Worm (Caenorhabditis elegans): ENCODE measurements around the gene cdh-8.

cdh-8 gene

DNA sequence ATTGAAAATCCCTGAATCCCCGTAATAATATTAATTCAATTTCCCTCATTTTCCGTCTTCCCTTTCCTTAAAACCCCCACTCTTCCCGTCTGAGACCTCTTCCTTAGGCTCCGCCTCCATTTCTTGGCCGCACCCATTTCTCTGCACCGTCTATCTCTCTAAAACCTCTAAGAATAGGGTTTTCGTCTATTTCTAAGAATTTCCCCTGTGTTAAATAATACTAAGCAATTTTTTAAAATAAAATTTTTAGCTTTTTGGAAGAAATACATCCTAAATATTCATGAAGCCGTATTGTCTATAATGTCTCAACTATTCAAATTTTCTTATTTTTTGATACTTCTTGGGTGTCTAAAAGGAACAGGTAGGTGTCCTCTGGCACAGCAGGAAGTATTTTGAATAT, at the start of gene cdh-8:
cdh-8 (plus strand) TSS at position 301 of the 400 bp plus-strand sequence.
- TF ChIP-seq elt-3 (tag; optimal IDR thresholded peaks at IDR 0.05) (no peak), aly-2 (tag; optimal IDR thresholded peaks at IDR 0.05) (no peak), zag-1 (tag; optimal IDR thresholded peaks at IDR 0.05) (no peak), skn-1 (tag; optimal IDR thresholded peaks at IDR 0.05) (no peak), ceh-28 (tag; optimal IDR thresholded peaks at IDR 0.05) (no peak), nfya-1 (tag; optimal IDR thresholded peaks at IDR 0.05; ENCODE audit: insufficient read depth) (no peak), nhr-28 (tag; optimal IDR thresholded peaks at IDR 0.05) (no peak), fkh-10 (GFP tag; optimal IDR thresholded peaks at IDR 0.05) (no peak), nhr-11 (tag; optimal IDR thresholded peaks at IDR 0.05) (no peak), nhr-23 (tag; optimal IDR thresholded peaks at IDR 0.05) (no peak), lsy-12 (tag; optimal IDR thresholded peaks at IDR 0.05) (no peak), fkh-2 (tag; optimal IDR thresholded peaks at IDR 0.05) (no peak), nhr-43 (tag; optimal IDR thresholded peaks at IDR 0.05; ENCODE audit: poor library complexity, severe bottlenecking) (no peak), lin-15B (tag; optimal IDR thresholded peaks at IDR 0.05) (no peak), nhr-77 (tag; optimal IDR thresholded peaks at IDR 0.05) (no peak)

DNA sequence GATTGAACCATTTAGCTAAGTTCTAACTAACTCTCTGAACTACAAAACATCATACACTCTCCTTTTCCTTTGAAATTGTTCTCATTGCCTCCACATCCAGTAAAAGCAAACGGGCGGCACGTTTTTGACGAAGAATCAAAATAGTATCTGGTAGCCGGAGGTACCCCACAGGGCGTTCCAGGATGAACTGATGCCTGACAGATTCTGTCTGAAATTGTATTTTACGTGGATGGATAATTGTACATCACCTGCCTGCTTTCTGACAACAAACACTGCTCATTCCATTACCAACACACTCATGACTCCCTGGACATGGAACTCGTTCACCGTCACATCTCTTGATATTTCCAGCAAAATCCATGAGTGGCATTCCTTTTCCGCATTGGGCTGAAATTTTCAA, 49.2 kb upstream of the cdh-8 start:
- TF ChIP-seq fkh-2 (tag; optimal IDR thresholded peaks at IDR 0.05) (no peak), R02D3.7 (tag; optimal IDR thresholded peaks at IDR 0.05) (no peak), tbx-2 (tag; optimal IDR thresholded peaks at IDR 0.05) (no peak), ZK546.5 (tag; optimal IDR thresholded peaks at IDR 0.05) (no peak), nhr-43 (tag; optimal IDR thresholded peaks at IDR 0.05; ENCODE audit: poor library complexity, severe bottlenecking) (no peak), unc-39 (tag; optimal IDR thresholded peaks at IDR 0.05) (no peak), lsy-12 (tag; optimal IDR thresholded peaks at IDR 0.05) (no peak), lin-15B (tag; optimal IDR thresholded peaks at IDR 0.05) (no peak), unc-62 (GFP tag; optimal IDR thresholded peaks at IDR 0.05) (no peak), ceh-82 (tag; optimal IDR thresholded peaks at IDR 0.05) (no peak), egl-27 (tag; optimal IDR thresholded peaks at IDR 0.05) (no peak), eor-1 (tag; optimal IDR thresholded peaks at IDR 0.05) (no peak), hmg-11 (tag; optimal IDR thresholded peaks at IDR 0.05) (no peak), snpc-4 (tag; optimal IDR thresholded peaks at IDR 0.05) (no peak), ztf-4 (tag; optimal IDR thresholded peaks at IDR 0.05) (no peak), elt-3 (tag; optimal IDR thresholded peaks at IDR 0.05) (no peak), ceh-28 (tag; optimal IDR thresholded peaks at IDR 0.05) (no peak), daf-12 (tag; optimal IDR thresholded peaks at IDR 0.05) (no peak), nfya-1 (tag; optimal IDR thresholded peaks at IDR 0.05; ENCODE audit: insufficient read depth) (no peak)

ce11 chrIV:291356-291755, 48.3 kb upstream of the cdh-8 start, which contains the start of gene T21D12.7:
Gene T21D12.7 (minus strand): TSS chrIV:291456.
- no peak for TF ChIP-seq nhr-237 (tag; optimal IDR thresholded peaks at IDR 0.05)
- TF ChIP-seq ceh-28 (tag; optimal IDR thresholded peaks at IDR 0.05), result no peak

ce11 chrIV:291851-292367, 47.7 kb upstream of the cdh-8 start:
- TF ChIP-seq unc-39 (tag; optimal IDR thresholded peaks at IDR 0.05), result no peak
- TF ChIP-seq jun-1 (tag; optimal IDR thresholded peaks at IDR 0.05), result peak; percentile 66
- TF ChIP-seq pha-4 (tag; optimal IDR thresholded peaks at IDR 0.05), result peak; percentile 72
- TF ChIP-seq daf-12 (tag; optimal IDR thresholded peaks at IDR 0.05), result no peak
- no peak for TF ChIP-seq aly-2 (tag; optimal IDR thresholded peaks at IDR 0.05)
- TF ChIP-seq ztf-11 (tag; optimal IDR thresholded peaks at IDR 0.05), result no peak
- TF ChIP-seq ceh-28 (tag; optimal IDR thresholded peaks at IDR 0.05), result peak; percentile 8
- TF ChIP-seq snpc-4 (tag; optimal IDR thresholded peaks at IDR 0.05), result no peak
- no peak for TF ChIP-seq R02D3.7 (tag; optimal IDR thresholded peaks at IDR 0.05)
- TF ChIP-seq elt-1 (tag; optimal IDR thresholded peaks at IDR 0.05), result no peak
- TF ChIP-seq tbx-2 (tag; optimal IDR thresholded peaks at IDR 0.05), result no peak
- TF ChIP-seq egl-27 (tag; optimal IDR thresholded peaks at IDR 0.05), result no peak
- no peak for TF ChIP-seq egl-5 (tag; optimal IDR thresholded peaks at IDR 0.05)
- no peak for TF ChIP-seq nhr-76 (tag; optimal IDR thresholded peaks at IDR 0.05)
- no peak for TF ChIP-seq nhr-12 (tag; optimal IDR thresholded peaks at IDR 0.05)
- no peak for TF ChIP-seq fkh-10 (GFP tag; optimal IDR thresholded peaks at IDR 0.05)
- peak; percentile 96 for TF ChIP-seq elt-2 (tag; optimal IDR thresholded peaks at IDR 0.05)
- TF ChIP-seq nhr-28 (tag; optimal IDR thresholded peaks at IDR 0.05), result no peak
- peak; percentile 37 for TF ChIP-seq lsy-12 (tag; optimal IDR thresholded peaks at IDR 0.05)
- TF ChIP-seq ZK546.5 (tag; optimal IDR thresholded peaks at IDR 0.05), result no peak
- TF ChIP-seq nhr-67 (tag; optimal IDR thresholded peaks at IDR 0.05), result no peak
- TF ChIP-seq hmg-11 (tag; optimal IDR thresholded peaks at IDR 0.05), result no peak
- TF ChIP-seq zag-1 (tag; optimal IDR thresholded peaks at IDR 0.05), result no peak
- TF ChIP-seq ztf-4 (tag; optimal IDR thresholded peaks at IDR 0.05), result no peak
- peak; percentile 99 for TF ChIP-seq pqm-1 (tag; optimal IDR thresholded peaks at IDR 0.05)
- TF ChIP-seq nhr-23 (tag; optimal IDR thresholded peaks at IDR 0.05), result no peak
- TF ChIP-seq mml-1 (tag; optimal IDR thresholded peaks at IDR 0.05), result no peak
- no peak for TF ChIP-seq unc-62 (GFP tag; optimal IDR thresholded peaks at IDR 0.05)
- TF ChIP-seq eor-1 (tag; optimal IDR thresholded peaks at IDR 0.05), result no peak
- TF ChIP-seq lin-15B (tag; optimal IDR thresholded peaks at IDR 0.05), result no peak
- no peak for TF ChIP-seq nhr-43 (tag; optimal IDR thresholded peaks at IDR 0.05; ENCODE audit: poor library complexity, severe bottlenecking)
- TF ChIP-seq elt-3 (tag; optimal IDR thresholded peaks at IDR 0.05), result no peak
- no peak for TF ChIP-seq nhr-11 (tag; optimal IDR thresholded peaks at IDR 0.05)
- TF ChIP-seq lin-39 (tag; optimal IDR thresholded peaks at IDR 0.05), result no peak
- no peak for TF ChIP-seq fkh-2 (tag; optimal IDR thresholded peaks at IDR 0.05)
- no peak for TF ChIP-seq fos-1 (tag; optimal IDR thresholded peaks at IDR 0.05)
- no peak for TF ChIP-seq nhr-77 (tag; optimal IDR thresholded peaks at IDR 0.05)
- no peak for TF ChIP-seq sea-2 (GFP tag; optimal IDR thresholded peaks at IDR 0.05)
- TF ChIP-seq ceh-16 (tag; optimal IDR thresholded peaks at IDR 0.05), result no peak
